Worm (Caenorhabditis elegans): ENCODE measurements around the gene ttll-12.

- TF ChIP-seq snpc-1.1 (tag; optimal IDR thresholded peaks at IDR 0.05; ENCODE audit: insufficient read depth) (no peak), F10E7.11 (tag; optimal IDR thresholded peaks at IDR 0.05) (no peak), dox-1 (GFP tag; IDR thresholded peaks at IDR 0.05) (no peak), F52B5.7 (tag; optimal IDR thresholded peaks at IDR 0.05) (no peak), ccch-3 (GFP tag; optimal IDR thresholded peaks at IDR 0.05) (no peak), ama-1 (optimal IDR thresholded peaks at IDR 0.05) (no peak), ama-1 (GFP tag; optimal IDR thresholded peaks at IDR 0.05) (no peak), tlf-1 (GFP tag; optimal IDR thresholded peaks at IDR 0.05) (no peak), madf-8 (GFP tag; conservative IDR thresholded peaks at IDR 0.05) (no peak), ztf-18 (tag; optimal IDR thresholded peaks at IDR 0.05) (no peak), lin-26 (GFP tag; IDR thresholded peaks at IDR 0.05) (no peak), pbrm-1 (GFP tag; IDR thresholded peaks at IDR 0.05) (no peak), unc-62 (GFP tag; optimal IDR thresholded peaks at IDR 0.05) (no peak), unc-130 (GFP tag; optimal IDR thresholded peaks at IDR 0.05) (no peak), F37B4.10 (GFP tag; IDR thresholded peaks at IDR 0.05) (no peak)
These were observed 23.5 kb downstream of the ttll-12 start for ce11 chrII:9362249-9362648.
